Worm (Caenorhabditis elegans) whole organism, mixed stage, embryonic: Measurements from ENCODE around the gene ZK643.2.

Source experiments
- flh-1 ChIP-seq: fragments of 200-800 bp; sonication (Bioruptor generic); optimal IDR thresholded peaks from 2 replicates; lab custom pipeline; 2018; ENCODE audit warnings: mild to moderate bottlenecking, missing genetic modification characterization, moderate library complexity, missing compliant biosample characterization
- lin-13 ChIP-seq: fragments of 150-350 bp; optimal IDR thresholded peaks from 2 replicates; lab custom pipeline; 2014; ENCODE audit warnings: missing biosample characterization, missing genetic modification characterization
- lsy-2 ChIP-seq: fragments of 150-350 bp; optimal IDR thresholded peaks from 2 replicates; lab custom pipeline; 2014; ENCODE audit warnings: missing biosample characterization, missing genetic modification characterization
- nhr-28 ChIP-seq: fragments of 150-350 bp; optimal IDR thresholded peaks from 2 replicates; lab custom pipeline; 2014; ENCODE audit warnings: missing biosample characterization, missing genetic modification characterization
- nhr-76 ChIP-seq: sonication (generic microtip); optimal IDR thresholded peaks from 2 replicates; lab custom pipeline; 2017; ENCODE audit warnings: missing biosample characterization, missing genetic modification characterization
- pha-4 ChIP-seq: fragments of 150-350 bp; optimal IDR thresholded peaks from 2 replicates; lab custom pipeline; 2018; ENCODE audit warnings: missing biosample characterization, missing genetic modification reagents, missing genetic modification characterization
- unc-120 ChIP-seq: sonication (generic microtip); optimal IDR thresholded peaks from 2 replicates; lab custom pipeline; 2017; ENCODE audit warnings: missing genetic modification characterization, missing compliant biosample characterization; ENCODE audit not compliant: poor library complexity, severe bottlenecking
- unc-62 ChIP-seq: fragments of 150-350 bp; optimal IDR thresholded peaks from 2 replicates; lab custom pipeline; 2014; ENCODE audit warnings: missing biosample characterization, missing genetic modification reagents, missing genetic modification characterization

DNA sequence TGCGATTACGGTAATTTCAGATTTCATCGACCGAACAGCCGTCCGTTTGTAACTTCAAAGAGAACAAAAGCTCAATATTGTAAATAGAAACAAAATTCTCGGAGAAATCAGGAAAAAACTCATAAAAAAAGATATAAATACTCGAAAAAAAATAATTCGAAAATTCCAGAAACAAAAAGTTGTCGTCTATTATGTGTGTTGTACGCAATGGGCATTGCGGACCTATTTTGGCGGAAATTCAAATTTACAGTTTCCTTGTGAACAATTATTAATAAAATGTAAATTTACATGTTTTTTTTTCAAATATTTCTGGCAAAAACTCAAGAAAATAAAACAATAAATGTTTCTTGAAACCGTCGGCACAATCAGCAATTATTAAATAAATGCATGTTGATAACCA lies 29.1 kb downstream of the ZK643.2 start:
- TF ChIP-seq unc-120 (tag; lab: Kevin White, UChicago) (no peak), lin-13 (tag; lab: Kevin White, UChicago) (no peak), lsy-2 (no peak), flh-1 (GFP tag; lab: Kevin White, UChicago) (no peak), pha-4 (tag; lab: Kevin White, UChicago) (no peak), unc-62 (GFP tag; lab: Kevin White, UChicago) (no peak), nhr-76 (tag; lab: Kevin White, UChicago) (no peak), nhr-28 (tag; lab: Kevin White, UChicago) (no peak)
